Worm (Caenorhabditis elegans) whole organism, early embryonic: ENCODE measurements around the gene lido-8.

ENCODE experiments used
- aly-1 ChIP-seq: sonication (generic microtip); optimal IDR thresholded peaks from 2 replicates; lab custom pipeline; 2016; ENCODE audit warnings: missing genetic modification characterization, missing compliant biosample characterization
- ama-1 ChIP-seq: fragments of 150-350 bp; optimal IDR thresholded peaks from 2 replicates; lab custom pipeline; 2014
- ceh-36 ChIP-seq: sonication (generic microtip); optimal IDR thresholded peaks from 2 replicates; lab custom pipeline; 2016; ENCODE audit warnings: missing genetic modification characterization, inconsistent platforms, missing compliant biosample characterization
- hmbx-1 ChIP-seq: sonication (generic microtip); optimal IDR thresholded peaks from 2 replicates; lab custom pipeline; 2016; ENCODE audit warnings: mild to moderate bottlenecking, missing genetic modification characterization, missing compliant biosample characterization
- hmg-4 ChIP-seq: fragments of 200-800 bp; sonication (Bioruptor generic); optimal IDR thresholded peaks from 2 replicates; lab custom pipeline; 2018; ENCODE audit warnings: mild to moderate bottlenecking, missing genetic modification characterization, missing compliant biosample characterization
- hnd-1 ChIP-seq: sonication (generic microtip); optimal IDR thresholded peaks from 2 replicates; lab custom pipeline; 2016; ENCODE audit warnings: missing genetic modification characterization, missing compliant biosample characterization
- scrt-1 ChIP-seq: fragments of 200-800 bp; sonication (Bioruptor generic); IDR thresholded peaks from 2 replicates; pipeline ENCODE4 v1.3.6; 2022; ENCODE audit warnings: missing genetic modification characterization, missing compliant biosample characterization
- sea-1 ChIP-seq: fragments of 200-800 bp; sonication (Bioruptor generic); conservative IDR thresholded peaks from 2 replicates; pipeline ENCODE4 v1.3.6; 2022; ENCODE audit warnings: missing genetic modification characterization, missing compliant biosample characterization
- tbx-11 ChIP-seq: fragments of 200-800 bp; sonication (Bioruptor generic); IDR thresholded peaks from 2 replicates; pipeline ENCODE4 v1.3.6; 2022; ENCODE audit warnings: missing genetic modification characterization, missing compliant biosample characterization

DNA sequence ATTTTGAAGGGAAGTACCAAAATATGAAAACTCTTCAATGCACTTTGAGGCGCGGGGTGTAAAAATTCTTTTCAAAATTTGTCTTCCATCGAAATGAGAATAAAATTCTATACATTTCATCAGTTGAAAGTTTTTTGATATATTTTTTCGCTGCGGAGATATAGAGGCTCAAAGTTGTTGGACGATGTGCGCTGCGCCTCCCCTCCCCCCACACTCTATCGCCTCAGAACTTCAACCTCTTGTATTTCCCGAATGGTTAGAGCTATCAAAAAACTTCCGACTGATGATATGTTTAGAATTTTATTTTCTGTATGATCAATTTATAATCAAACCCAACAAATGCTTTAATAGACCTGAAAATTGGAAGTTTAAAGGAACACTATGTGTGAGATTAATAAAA, 48.2 kb upstream of the lido-8 start:
- TF ChIP-seq hnd-1 (tag; lab: Kevin White, UChicago), result no peak
- TF ChIP-seq ama-1, result no peak
- no peak for TF ChIP-seq sea-1 (GFP tag; lab: Robert Waterston, UW)
- TF ChIP-seq hmbx-1 (tag; lab: Kevin White, UChicago), result no peak
- no peak for TF ChIP-seq tbx-11 (GFP tag; lab: Robert Waterston, UW)
- TF ChIP-seq hmg-4 (GFP tag; lab: Kevin White, UChicago), result no peak
- no peak for TF ChIP-seq ceh-36
- no peak for TF ChIP-seq scrt-1 (GFP tag; lab: Robert Waterston, UW)
- TF ChIP-seq aly-1 (tag; lab: Kevin White, UChicago), result no peak
